Worm (Caenorhabditis elegans): ENCODE measurements around the gene srh-128.

srh-128 gene

DNA sequence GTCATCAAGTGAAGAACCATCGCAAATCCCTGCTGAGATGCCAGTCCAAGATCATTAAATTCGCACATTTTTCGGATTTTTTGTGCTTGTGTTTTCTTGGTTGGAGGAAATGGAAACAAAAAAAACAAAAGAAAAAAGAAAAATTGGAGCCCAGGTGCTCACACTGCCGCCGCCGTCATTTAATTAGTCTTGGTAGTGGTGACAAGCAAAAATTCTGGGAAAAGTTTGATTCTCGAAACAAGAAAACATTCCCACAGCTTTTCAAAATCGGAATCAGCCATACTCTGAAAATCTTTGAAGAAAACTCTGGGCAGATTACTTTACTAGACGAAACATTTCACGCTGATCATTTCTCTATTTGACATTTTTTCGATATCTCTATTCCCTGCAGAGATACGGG lies at the start of gene srh-128:
Gene srh-128, minus strand, starts transcription at position 101 of the 400 bp plus-strand sequence.
- no peak for TF ChIP-seq nhr-237 (tag; optimal IDR thresholded peaks at IDR 0.05)
- TF ChIP-seq mab-5 (tag; optimal IDR thresholded peaks at IDR 0.05) = no peak
- no peak for TF ChIP-seq unc-62 (GFP tag; optimal IDR thresholded peaks at IDR 0.05)

DNA sequence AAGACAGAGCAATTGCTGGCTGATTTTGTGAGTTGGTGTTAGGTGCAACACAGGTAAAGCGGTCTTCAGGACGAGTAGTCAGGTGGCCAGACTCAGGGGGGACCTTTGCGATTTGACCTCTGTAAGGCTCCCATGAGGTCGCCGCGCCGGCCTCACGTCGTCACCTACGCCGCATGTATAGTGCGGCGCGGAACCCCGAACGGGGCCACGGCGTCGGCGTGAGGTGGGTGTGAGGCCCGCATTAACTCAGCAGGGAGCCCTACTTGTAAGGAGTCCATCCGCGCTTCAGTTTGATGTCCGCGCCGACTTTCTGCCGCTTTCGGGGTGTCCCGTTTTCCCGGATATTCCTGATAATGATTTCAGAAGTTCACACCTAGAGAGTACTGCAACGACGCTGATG lies 49.5 kb upstream of the srh-128 start:
- TF ChIP-seq gmeb-1 (tag; optimal IDR thresholded peaks at IDR 0.05) (no peak), C34F6.9 (tag; optimal IDR thresholded peaks at IDR 0.05) (no peak), blmp-1 (tag; optimal IDR thresholded peaks at IDR 0.05; ENCODE audit: insufficient read depth) (no peak), lin-11 (tag; optimal IDR thresholded peaks at IDR 0.05) (no peak), ztf-11 (tag; optimal IDR thresholded peaks at IDR 0.05) (no peak), elt-3 (tag; optimal IDR thresholded peaks at IDR 0.05) (no peak), dmd-4 (tag; optimal IDR thresholded peaks at IDR 0.05) (no peak), unc-62 (GFP tag; optimal IDR thresholded peaks at IDR 0.05) (no peak), ztf-1 (GFP tag; conservative IDR thresholded peaks at IDR 0.05) (no peak), mab-5 (tag; optimal IDR thresholded peaks at IDR 0.05) (no peak), unc-55 (GFP tag; optimal IDR thresholded peaks at IDR 0.05) (no peak), nhr-12 (tag; optimal IDR thresholded peaks at IDR 0.05) (no peak), nhr-11 (tag; optimal IDR thresholded peaks at IDR 0.05) (no peak), elt-1 (tag; optimal IDR thresholded peaks at IDR 0.05) (no peak), mbf-1 (tag; optimal IDR thresholded peaks at IDR 0.05) (no peak), R02D3.7 (tag; optimal IDR thresholded peaks at IDR 0.05) (no peak), ceh-82 (tag; optimal IDR thresholded peaks at IDR 0.05) (no peak)

DNA sequence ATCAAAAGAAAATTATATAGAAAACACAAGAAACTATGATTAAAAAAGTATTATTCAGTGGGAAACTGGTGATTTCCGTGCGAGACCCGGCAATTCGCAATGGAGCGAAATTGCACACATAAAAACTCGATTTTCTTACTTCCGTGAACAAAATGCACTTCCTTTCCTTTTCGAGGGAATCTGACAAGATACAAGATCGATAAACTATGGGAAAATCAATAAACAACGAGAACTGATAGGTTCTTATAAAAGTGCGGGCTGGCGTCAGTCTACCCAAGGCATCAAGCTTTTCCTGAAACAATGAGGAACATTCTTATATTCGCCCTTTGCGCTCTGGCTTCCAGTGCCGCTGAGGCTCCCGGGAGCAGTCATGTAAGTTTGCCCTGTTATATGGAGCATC lies 47.9 kb upstream of the srh-128 start, which contains the start of gene F29A7.3:
Gene F29A7.3, plus strand, starts transcription at position 301 of the 400 bp plus-strand sequence.
- TF ChIP-seq mab-5 (tag; optimal IDR thresholded peaks at IDR 0.05) (no peak), C34F6.9 (tag; optimal IDR thresholded peaks at IDR 0.05) (no peak), Y55F3AM.14 (GFP tag; optimal IDR thresholded peaks at IDR 0.05) (no peak), ceh-16 (tag; optimal IDR thresholded peaks at IDR 0.05) (no peak), lin-39 (tag; optimal IDR thresholded peaks at IDR 0.05) (no peak), egl-27 (tag; optimal IDR thresholded peaks at IDR 0.05) (no peak), skn-1 (tag; optimal IDR thresholded peaks at IDR 0.05) (no peak), nhr-21 (tag; optimal IDR thresholded peaks at IDR 0.05) (no peak), nhr-25 (tag; optimal IDR thresholded peaks at IDR 0.05) (no peak), blmp-1 (tag; optimal IDR thresholded peaks at IDR 0.05; ENCODE audit: insufficient read depth) (no peak), R02D3.7 (tag; optimal IDR thresholded peaks at IDR 0.05) (no peak), ztf-1 (GFP tag; conservative IDR thresholded peaks at IDR 0.05) (no peak)

DNA sequence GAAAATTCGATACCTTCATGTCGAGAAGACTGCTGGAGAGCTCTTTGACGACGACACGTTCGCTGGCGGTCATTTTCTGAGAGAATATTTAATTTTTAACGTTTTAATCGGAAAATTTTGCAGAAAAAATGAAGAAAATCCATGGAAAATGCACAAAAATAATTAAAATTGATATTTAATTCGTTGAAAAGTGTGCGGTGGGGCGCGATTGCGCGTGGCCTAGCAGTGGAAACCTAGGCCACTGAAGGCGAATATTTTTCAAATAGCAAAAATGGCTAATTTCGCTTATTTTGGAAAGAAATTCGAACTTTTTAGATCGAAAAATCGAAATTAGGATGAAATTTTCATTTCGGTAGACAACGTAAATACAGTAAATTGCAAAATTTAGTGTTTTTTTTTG lies 47.4 kb upstream of the srh-128 start, which contains the start of gene F29A7.6:
Gene F29A7.6, minus strand, starts transcription at position 76 of the 400 bp plus-strand sequence.
- TF ChIP-seq crh-2 (tag; optimal IDR thresholded peaks at IDR 0.05) = peak; percentile 32
- no peak for TF ChIP-seq lin-11 (tag; optimal IDR thresholded peaks at IDR 0.05)
- TF ChIP-seq elt-1 (tag; optimal IDR thresholded peaks at IDR 0.05) = no peak
- peak in 1 of 2 experiments; percentile 49 for TF ChIP-seq lsy-2 (tag; optimal IDR thresholded peaks at IDR 0.05)
- no peak for TF ChIP-seq alr-1 (tag; optimal IDR thresholded peaks at IDR 0.05)
- TF ChIP-seq sma-9 (GFP tag; optimal IDR thresholded peaks at IDR 0.05) = peak; percentile 66
- TF ChIP-seq sma-9 (tag; optimal IDR thresholded peaks at IDR 0.05) = no peak
- TF ChIP-seq ceh-82 (tag; optimal IDR thresholded peaks at IDR 0.05) = no peak
- no peak for TF ChIP-seq lin-13 (GFP tag; optimal IDR thresholded peaks at IDR 0.05)
- TF ChIP-seq nhr-23 (tag; optimal IDR thresholded peaks at IDR 0.05) = no peak
- no peak for TF ChIP-seq skn-1 (tag; optimal IDR thresholded peaks at IDR 0.05)
- no peak for TF ChIP-seq zag-1 (tag; optimal IDR thresholded peaks at IDR 0.05)
- no peak for TF ChIP-seq unc-39 (tag; optimal IDR thresholded peaks at IDR 0.05)
- no peak for TF ChIP-seq aly-2 (tag; optimal IDR thresholded peaks at IDR 0.05)
- no peak for TF ChIP-seq peb-1 (tag; optimal IDR thresholded peaks at IDR 0.05)
- no peak for TF ChIP-seq nhr-237 (tag; optimal IDR thresholded peaks at IDR 0.05)
- TF ChIP-seq C34F6.9 (tag; optimal IDR thresholded peaks at IDR 0.05) = peak; percentile 79
- peak; percentile 57 for TF ChIP-seq unc-55 (GFP tag; optimal IDR thresholded peaks at IDR 0.05)
- no peak for TF ChIP-seq nhr-21 (tag; optimal IDR thresholded peaks at IDR 0.05)
- no peak for TF ChIP-seq ZK546.5 (tag; optimal IDR thresholded peaks at IDR 0.05)
- TF ChIP-seq nhr-129 (tag; optimal IDR thresholded peaks at IDR 0.05) = peak; percentile 1
- peak; percentile 66 for TF ChIP-seq sma-3 (GFP tag; optimal IDR thresholded peaks at IDR 0.05)
- TF ChIP-seq elt-3 (tag; optimal IDR thresholded peaks at IDR 0.05) = no peak
- TF ChIP-seq ztf-4 (tag; optimal IDR thresholded peaks at IDR 0.05) = no peak
- TF ChIP-seq unc-62 (GFP tag; optimal IDR thresholded peaks at IDR 0.05) = no peak
- no peak for TF ChIP-seq ceh-16 (tag; optimal IDR thresholded peaks at IDR 0.05)
- no peak for TF ChIP-seq nhr-6 (tag; optimal IDR thresholded peaks at IDR 0.05)
- TF ChIP-seq mab-5 (tag; optimal IDR thresholded peaks at IDR 0.05) = peak; percentile 3
- TF ChIP-seq mdl-1 (tag; optimal IDR thresholded peaks at IDR 0.05) = no peak
- no peak for TF ChIP-seq R02D3.7 (tag; optimal IDR thresholded peaks at IDR 0.05)
- TF ChIP-seq F13H6.1 (tag; optimal IDR thresholded peaks at IDR 0.05) = peak; percentile 67
- no peak for TF ChIP-seq Y55F3AM.14 (GFP tag; optimal IDR thresholded peaks at IDR 0.05)
- no peak for TF ChIP-seq fos-1 (tag; optimal IDR thresholded peaks at IDR 0.05)
- no peak for TF ChIP-seq sem-4 (tag; optimal IDR thresholded peaks at IDR 0.05)
- TF ChIP-seq nhr-10 (tag; optimal IDR thresholded peaks at IDR 0.05) = no peak
- TF ChIP-seq mbf-1 (tag; optimal IDR thresholded peaks at IDR 0.05) = no peak
- no peak for TF ChIP-seq nhr-12 (tag; optimal IDR thresholded peaks at IDR 0.05)
- no peak for TF ChIP-seq nhr-77 (tag; optimal IDR thresholded peaks at IDR 0.05)

Data from whole organism, L2 larva.